Fruit fly (Drosophila melanogaster) whole organism, prepupa: Measurements from ENCODE around the gene Tace.

Experiments used
- CG10631 ChIP-seq: fragments of 200-800 bp; sonication (Bioruptor generic); optimal IDR thresholded peaks from 2 replicates; lab custom pipeline; 2016; ENCODE audit warnings: missing biosample characterization, missing genetic modification characterization
- CG10669 ChIP-seq: fragments of 200-800 bp; sonication (Bioruptor generic); optimal IDR thresholded peaks from 3 replicates; lab custom pipeline; 2018; ENCODE audit warnings: missing biosample characterization, mild to moderate bottlenecking, missing genetic modification characterization, moderate library complexity
- CG11762 ChIP-seq: fragments of 200-800 bp; sonication (Bioruptor generic); optimal IDR thresholded peaks from 3 replicates; lab custom pipeline; 2016; ENCODE audit warnings: missing biosample characterization, missing genetic modification characterization; ENCODE audit not compliant: insufficient read depth
- CG1621 ChIP-seq: fragments of 200-800 bp; sonication (Bioruptor generic); optimal IDR thresholded peaks from 3 replicates; lab custom pipeline; 2018; ENCODE audit warnings: missing biosample characterization, mild to moderate bottlenecking, missing genetic modification characterization
- CG3032 ChIP-seq: fragments of 200-800 bp; optimal IDR thresholded peaks from 2 replicates; lab custom pipeline; 2019; ENCODE audit warnings: missing biosample characterization, mild to moderate bottlenecking, missing genetic modification characterization, moderate library complexity
- CG31627 ChIP-seq: fragments of 200-800 bp; sonication (Bioruptor generic); optimal IDR thresholded peaks from 3 replicates; lab custom pipeline; 2016; ENCODE audit warnings: missing biosample characterization, missing genetic modification characterization
- CG32006 ChIP-seq: fragments of 200-800 bp; sonication (Bioruptor generic); optimal IDR thresholded peaks from 3 replicates; lab custom pipeline; 2017; ENCODE audit warnings: missing biosample characterization, mild to moderate bottlenecking, missing genetic modification characterization
- CG34406 ChIP-seq: fragments of 200-800 bp; sonication (Bioruptor generic); optimal IDR thresholded peaks from 3 replicates; lab custom pipeline; 2016; ENCODE audit warnings: missing biosample characterization, missing genetic modification characterization
- CG3919 ChIP-seq: fragments of 200-800 bp; sonication (Bioruptor generic); optimal IDR thresholded peaks from 3 replicates; lab custom pipeline; 2016; ENCODE audit warnings: missing biosample characterization, missing genetic modification characterization
- CG4318 ChIP-seq: fragments of 200-800 bp; sonication (Bioruptor generic); optimal IDR thresholded peaks from 3 replicates; lab custom pipeline; 2017; ENCODE audit warnings: missing biosample characterization, mild to moderate bottlenecking, missing genetic modification characterization
- CG6163 ChIP-seq: fragments of 200-800 bp; sonication (Bioruptor generic); IDR thresholded peaks from 3 replicates; pipeline ENCODE4 v1.3.6; 2022; ENCODE audit warnings: missing biosample characterization, missing genetic modification characterization
- CG6276 ChIP-seq: fragments of 200-800 bp; sonication (Bioruptor generic); optimal IDR thresholded peaks from 2 replicates; lab custom pipeline; 2017; ENCODE audit warnings: missing biosample characterization, mild to moderate bottlenecking, missing genetic modification characterization
- CG6792 ChIP-seq: fragments of 200-800 bp; sonication (Bioruptor generic); optimal IDR thresholded peaks from 3 replicates; lab custom pipeline; 2016; ENCODE audit warnings: missing biosample characterization, missing genetic modification characterization
- CG6808 ChIP-seq: fragments of 200-800 bp; sonication (Bioruptor generic); optimal IDR thresholded peaks from 3 replicates; lab custom pipeline; 2017; ENCODE audit warnings: missing biosample characterization, missing genetic modification characterization, mild to moderate bottlenecking, moderate library complexity, missing genetic modification reagents
- CG6854 ChIP-seq: fragments of 200-800 bp; sonication (Bioruptor generic); optimal IDR thresholded peaks from 2 replicates; lab custom pipeline; 2017; ENCODE audit warnings: missing biosample characterization, mild to moderate bottlenecking, missing genetic modification characterization
- CG8319 ChIP-seq: fragments of 200-800 bp; sonication (Bioruptor generic); optimal IDR thresholded peaks from 3 replicates; lab custom pipeline; 2016; ENCODE audit warnings: missing biosample characterization, missing genetic modification characterization
- CG8632 ChIP-seq: fragments of 200-800 bp; sonication (Bioruptor generic); optimal IDR thresholded peaks from 3 replicates; lab custom pipeline; 2016; ENCODE audit warnings: missing biosample characterization, missing genetic modification characterization
- Eip75B ChIP-seq: fragments of 200-800 bp; sonication (Bioruptor generic); optimal IDR thresholded peaks from 3 replicates; lab custom pipeline; 2016; ENCODE audit warnings: missing biosample characterization, missing genetic modification characterization
- Eip78C ChIP-seq: fragments of 200-800 bp; sonication (Bioruptor generic); peaks from one replicate; lab custom pipeline; 2016; ENCODE audit warnings: missing biosample characterization, missing genetic modification characterization
- Eip93F ChIP-seq: fragments of 200-800 bp; sonication (Bioruptor generic); optimal IDR thresholded peaks from 2 replicates; lab custom pipeline; 2016; ENCODE audit warnings: missing biosample characterization, mild to moderate bottlenecking, missing genetic modification characterization
- Ets21C ChIP-seq: fragments of 200-800 bp; sonication (Bioruptor generic); optimal IDR thresholded peaks from 3 replicates; lab custom pipeline; 2016; ENCODE audit warnings: missing biosample characterization, missing genetic modification characterization
- Ets96B ChIP-seq: fragments of 200-800 bp; optimal IDR thresholded peaks from 2 replicates; lab custom pipeline; 2019; ENCODE audit warnings: missing biosample characterization, mild to moderate bottlenecking, missing genetic modification characterization, moderate library complexity
- Gug ChIP-seq: fragments of 200-800 bp; sonication (Bioruptor generic); IDR thresholded peaks from 2 replicates; pipeline ENCODE4 v1.3.6; 2022; ENCODE audit warnings: missing biosample characterization, missing genetic modification characterization
- Hr39 ChIP-seq: fragments of 200-800 bp; sonication (Bioruptor generic); optimal IDR thresholded peaks from 2 replicates; lab custom pipeline; 2016; ENCODE audit warnings: missing biosample characterization, missing genetic modification characterization
- Hr4 ChIP-seq: fragments of 200-800 bp; sonication (Bioruptor generic); optimal IDR thresholded peaks from 3 replicates; lab custom pipeline; 2016; ENCODE audit warnings: missing biosample characterization, missing genetic modification characterization
- Lpt ChIP-seq: fragments of 200-800 bp; sonication (Bioruptor generic); optimal IDR thresholded peaks from 3 replicates; lab custom pipeline; 2016; ENCODE audit warnings: missing biosample characterization, missing genetic modification characterization
- OdsH ChIP-seq: fragments of 200-800 bp; sonication (Bioruptor generic); optimal IDR thresholded peaks from 3 replicates; lab custom pipeline; 2016; ENCODE audit warnings: missing biosample characterization, missing genetic modification characterization
- Sox102F ChIP-seq: fragments of 200-800 bp; sonication (Bioruptor generic); optimal IDR thresholded peaks from 2 replicates; lab custom pipeline; 2016; ENCODE audit warnings: missing biosample characterization, mild to moderate bottlenecking, missing genetic modification characterization
- Sox14 ChIP-seq: fragments of 200-800 bp; sonication (Bioruptor generic); optimal IDR thresholded peaks from 3 replicates; lab custom pipeline; 2016; ENCODE audit warnings: missing biosample characterization, missing genetic modification characterization
- Sox15 ChIP-seq: fragments of 200-800 bp; sonication (Bioruptor generic); optimal IDR thresholded peaks from 3 replicates; lab custom pipeline; 2016; ENCODE audit warnings: missing biosample characterization, missing genetic modification characterization
- achi ChIP-seq: fragments of 200-800 bp; sonication (Bioruptor generic); optimal IDR thresholded peaks from 3 replicates; lab custom pipeline; 2016; ENCODE audit warnings: missing biosample characterization, missing genetic modification characterization
- acj6 ChIP-seq: fragments of 200-800 bp; sonication (Bioruptor generic); optimal IDR thresholded peaks from 3 replicates; lab custom pipeline; 2016; ENCODE audit warnings: missing biosample characterization, missing genetic modification characterization
- cyc ChIP-seq: fragments of 200-800 bp; sonication (Bioruptor generic); optimal IDR thresholded peaks from 3 replicates; lab custom pipeline; 2016; ENCODE audit warnings: missing biosample characterization, missing genetic modification characterization
- dac ChIP-seq: fragments of 200-800 bp; sonication (Bioruptor generic); optimal IDR thresholded peaks from 2 replicates; lab custom pipeline; 2017; ENCODE audit warnings: missing biosample characterization, mild to moderate bottlenecking, missing genetic modification characterization
- dsx ChIP-seq: fragments of 200-800 bp; optimal IDR thresholded peaks from 3 replicates; lab custom pipeline; 2019; ENCODE audit warnings: missing biosample characterization, mild to moderate bottlenecking, missing genetic modification characterization, moderate library complexity; ENCODE audit not compliant: poor library complexity, severe bottlenecking
- eg ChIP-seq: fragments of 200-800 bp; sonication (Bioruptor generic); IDR thresholded peaks from 3 replicates; pipeline ENCODE4 v1.3.6; 2022; ENCODE audit warnings: missing biosample characterization, missing genetic modification characterization
- esn ChIP-seq: fragments of 200-800 bp; sonication (Bioruptor generic); optimal IDR thresholded peaks from 2 replicates; lab custom pipeline; 2016; ENCODE audit warnings: missing biosample characterization, mild to moderate bottlenecking, missing genetic modification characterization, moderate library complexity
- fkh ChIP-seq: fragments of 200-800 bp; sonication (Bioruptor generic); optimal IDR thresholded peaks from 3 replicates; lab custom pipeline; 2017; ENCODE audit warnings: missing biosample characterization, mild to moderate bottlenecking, missing genetic modification characterization, moderate library complexity
- lz ChIP-seq: fragments of 200-800 bp; sonication (Bioruptor generic); optimal IDR thresholded peaks from 3 replicates; lab custom pipeline; 2016; ENCODE audit warnings: missing biosample characterization, missing genetic modification characterization
- net ChIP-seq: fragments of 200-800 bp; sonication (Bioruptor generic); optimal IDR thresholded peaks from 3 replicates; lab custom pipeline; 2016; ENCODE audit warnings: missing biosample characterization, missing genetic modification characterization
- pdm3 ChIP-seq: fragments of 200-800 bp; sonication (Bioruptor generic); optimal IDR thresholded peaks from 3 replicates; lab custom pipeline; 2016; ENCODE audit warnings: missing biosample characterization, missing genetic modification characterization
- salr ChIP-seq, 2 experiments: fragments of 200-800 bp; sonication (Bioruptor generic); optimal IDR thresholded peaks; 3 replicates each; lab custom pipeline; 2016 to 2018; ENCODE audit warnings: missing biosample characterization in 2 of 2, missing genetic modification characterization in 2 of 2, mild to moderate bottlenecking in 1 of 2
- spab ChIP-seq: fragments of 200-800 bp; sonication (Bioruptor generic); optimal IDR thresholded peaks from 2 replicates; lab custom pipeline; 2017; ENCODE audit warnings: missing biosample characterization, mild to moderate bottlenecking, missing genetic modification characterization, missing genetic modification reagents
- ss ChIP-seq, 2 experiments: fragments of 200-800 bp; sonication (Bioruptor generic); optimal IDR thresholded peaks; 2 replicates in 1 of 2; 3 replicates in 1 of 2; lab custom pipeline; 2017 to 2018; ENCODE audit warnings: mild to moderate bottlenecking in 2 of 2, missing biosample characterization in 2 of 2, missing genetic modification characterization in 2 of 2, moderate library complexity in 1 of 2
- svp ChIP-seq: fragments of 200-800 bp; sonication (Bioruptor generic); peaks from one replicate; lab custom pipeline; 2016; ENCODE audit warnings: missing biosample characterization, missing genetic modification characterization
- topi ChIP-seq: fragments of 200-800 bp; sonication (Bioruptor generic); optimal IDR thresholded peaks from 3 replicates; lab custom pipeline; 2016; ENCODE audit warnings: missing biosample characterization, missing genetic modification characterization

Gene Tace

dm6 chr3R:30040879-30041278 lies 40.5 kb downstream of the Tace start:
- TF ChIP-seq cyc (GFP tag; lab: Kevin White, UChicago) (no peak), CG10669 (GFP tag; lab: Kevin White, UChicago) (no peak), CG8319 (GFP tag; lab: Kevin White, UChicago) (no peak), fkh (GFP tag; lab: Kevin White, UChicago) (no peak), Hr39 (GFP tag; lab: Kevin White, UChicago) (no peak), topi (GFP tag; lab: Kevin White, UChicago) (no peak), CG34406 (GFP tag; lab: Kevin White, UChicago) (no peak), Ets21C (GFP tag; lab: Kevin White, UChicago) (no peak), CG6276 (GFP tag; lab: Kevin White, UChicago) (no peak), esn (GFP tag; lab: Kevin White, UChicago) (no peak), Sox102F (no peak), CG32006 (no peak), CG10631 (no peak), salr (GFP tag; optimal IDR thresholded peaks at IDR 0.05; lab: Kevin White, UChicago) (no peak), CG3032 (tag; lab: Kevin White, UChicago) (no peak), OdsH (GFP tag; lab: Kevin White, UChicago) (no peak), acj6 (GFP tag; lab: Kevin White, UChicago) (no peak), dac (no peak), CG11762 (GFP tag; lab: Kevin White, UChicago) (no peak), CG31627 (GFP tag; lab: Kevin White, UChicago) (no peak)

dm6 chr3R:30043139-30043744 lies 42.9 kb downstream of the Tace start, which contains the start of gene Sry-delta:
Gene Sry-delta (plus strand): TSS chr3R:30043341.
- TF ChIP-seq CG3032 (tag; lab: Kevin White, UChicago) (peak; percentile 68), OdsH (GFP tag; lab: Kevin White, UChicago) (no peak), CG6792 (GFP tag; lab: Kevin White, UChicago) (peak; percentile 44), svp (GFP tag; lab: Kevin White, UChicago) (no peak), CG32006 (no peak), CG8632 (GFP tag; lab: Kevin White, UChicago) (no peak), Ets96B (tag; lab: Kevin White, UChicago) (no peak), fkh (GFP tag; lab: Kevin White, UChicago) (peak; percentile 61), CG3919 (GFP tag; lab: Kevin White, UChicago) (no peak), CG6808 (GFP tag; lab: Kevin White, UChicago) (no peak), Gug (GFP tag; lab: Robert Waterston, UW) (peak; percentile 46), eg (peak; percentile 41; the same call in 1 of the 3 replicates), dac (no peak), salr (GFP tag; optimal IDR thresholded peaks at IDR 0.05; lab: Kevin White, UChicago) (peak in 1 of 2 experiments; percentile 46), esn (GFP tag; lab: Kevin White, UChicago) (peak; percentile 79), net (GFP tag; lab: Kevin White, UChicago) (no peak), Hr39 (GFP tag; lab: Kevin White, UChicago) (peak; percentile 81), ss (GFP tag; optimal IDR thresholded peaks at IDR 0.05; lab: Kevin White, UChicago) (no peak), Sox15 (GFP tag; lab: Kevin White, UChicago) (peak; percentile 39), CG34406 (GFP tag; lab: Kevin White, UChicago) (peak; percentile 48), topi (GFP tag; lab: Kevin White, UChicago) (no peak), CG8319 (GFP tag; lab: Kevin White, UChicago) (no peak), CG1621 (tag; lab: Kevin White, UChicago) (no peak), Lpt (GFP tag; lab: Kevin White, UChicago) (no peak), lz (GFP tag; lab: Kevin White, UChicago) (peak; percentile 79), Sox102F (no peak), pdm3 (GFP tag; lab: Kevin White, UChicago) (no peak), CG6276 (GFP tag; lab: Kevin White, UChicago) (no peak), spab (GFP tag; lab: Kevin White, UChicago) (no peak), cyc (GFP tag; lab: Kevin White, UChicago) (peak; percentile 78), CG11762 (GFP tag; lab: Kevin White, UChicago) (peak; percentile 8), CG31627 (GFP tag; lab: Kevin White, UChicago) (peak; percentile 84), Eip93F (GFP tag; lab: Kevin White, UChicago) (no peak), CG6163 (GFP tag; lab: Robert Waterston, UW) (peak; percentile 77), CG6854 (GFP tag; lab: Kevin White, UChicago) (peak; percentile 57), dsx (peak; percentile 41), achi (GFP tag; lab: Kevin White, UChicago) (no peak), Eip75B (GFP tag; lab: Kevin White, UChicago) (no peak), Eip78C (GFP tag; lab: Kevin White, UChicago) (peak; percentile 21), Sox14 (GFP tag; lab: Kevin White, UChicago) (no peak), CG4318 (no peak), Ets21C (GFP tag; lab: Kevin White, UChicago) (no peak), Hr4 (GFP tag; lab: Kevin White, UChicago) (no peak)
